Worm (Caenorhabditis elegans): ENCODE results near the gene slfl-4.
"Not testable (repeated sequence)": the region's sequence is repeated elsewhere in the genome, so short reads cannot be mapped to it uniquely, and the experiment has no call there.

Gene slfl-4

ce11 chrIV:5313011-5313410, 38.7 kb downstream of the slfl-4 start, which contains the start of the genes msp-59 and ZK354.2:
Gene msp-59 (minus strand): TSS chrIV:5313111.
Gene ZK354.2 (plus strand): TSS chrIV:5313405.
- TF ChIP-seq sem-2 (GFP tag; optimal IDR thresholded peaks at IDR 0.05); nhr-28 (tag; optimal IDR thresholded peaks at IDR 0.05); ceh-83 (GFP tag; optimal IDR thresholded peaks at IDR 0.05): not testable (repeated sequence)

ce11 chrIV:5316223-5316622, 41.9 kb downstream of the slfl-4 start, which contains the start of gene msp-65:
Gene msp-65 (plus strand): TSS chrIV:5316523.
- not testable (repeated sequence) for TF ChIP-seq mep-1 (tag; optimal IDR thresholded peaks at IDR 0.05); ces-1 (GFP tag; optimal IDR thresholded peaks at IDR 0.05); ham-2 (GFP tag; optimal IDR thresholded peaks at IDR 0.05)

ce11 chrIV:5317106-5317505, 42.8 kb downstream of the slfl-4 start:
- TF ChIP-seq sem-2 (GFP tag; optimal IDR thresholded peaks at IDR 0.05), result no peak
- TF ChIP-seq unc-62 (GFP tag; optimal IDR thresholded peaks at IDR 0.05), result no peak
- no peak for TF ChIP-seq pha-4 (tag; optimal IDR thresholded peaks at IDR 0.05)
- no peak for TF ChIP-seq nhr-76 (tag; optimal IDR thresholded peaks at IDR 0.05)
- TF ChIP-seq snpc-4 (tag; optimal IDR thresholded peaks at IDR 0.05), result no peak

- TF ChIP-seq zip-8 (tag; optimal IDR thresholded peaks at IDR 0.05) (no peak), blmp-1 (tag; optimal IDR thresholded peaks at IDR 0.05) (no peak), mep-1 (tag; optimal IDR thresholded peaks at IDR 0.05) (no peak), ces-1 (GFP tag; optimal IDR thresholded peaks at IDR 0.05) (no peak), snpc-4 (tag; optimal IDR thresholded peaks at IDR 0.05) (no peak), unc-39 (tag; optimal IDR thresholded peaks at IDR 0.05) (no peak), bed-3 (GFP tag; optimal IDR thresholded peaks at IDR 0.05) (no peak), nhr-12 (tag; optimal IDR thresholded peaks at IDR 0.05) (no peak), nhr-28 (tag; optimal IDR thresholded peaks at IDR 0.05) (no peak), mls-2 (tag; optimal IDR thresholded peaks at IDR 0.05) (no peak), lsy-2 (tag; optimal IDR thresholded peaks at IDR 0.05) (no peak), elt-1 (tag; optimal IDR thresholded peaks at IDR 0.05; ENCODE audit: borderline replicate concordance, insufficient read depth) (no peak)
These were observed 44.5 kb downstream of the slfl-4 start, which contains the start of gene slc-46A for ce11 chrIV:5318835-5319303. Gene slc-46A (plus strand): TSS chrIV:5319253.
